Worm (Caenorhabditis elegans) whole organism, L1 larva: ENCODE results near the gene VY10G11R.1.
"Not testable (repeated sequence)": the region's sequence is repeated elsewhere in the genome, so short reads cannot be mapped to it uniquely, and the experiment has no call there.

Experiments used
- C04F5.9 ChIP-seq: sonication (generic microtip); optimal IDR thresholded peaks from 2 replicates; lab custom pipeline; 2016; ENCODE audit warnings: missing genetic modification characterization, missing compliant biosample characterization
- aha-1 ChIP-seq: fragments of 150-350 bp; optimal IDR thresholded peaks from 2 replicates; lab custom pipeline; 2014; ENCODE audit warnings: missing biosample characterization, missing genetic modification characterization
- aly-2 ChIP-seq: fragments of 150-350 bp; optimal IDR thresholded peaks from 2 replicates; lab custom pipeline; 2014; ENCODE audit warnings: missing biosample characterization, missing genetic modification characterization
- ceh-63 ChIP-seq: fragments of 200-800 bp; sonication (Bioruptor generic); optimal IDR thresholded peaks from 2 replicates; lab custom pipeline; 2018; ENCODE audit warnings: mild to moderate bottlenecking, missing genetic modification characterization, missing compliant biosample characterization
- ceh-8 ChIP-seq: fragments of 200-800 bp; sonication (Bioruptor generic); optimal IDR thresholded peaks from 2 replicates; lab custom pipeline; 2018; ENCODE audit warnings: mild to moderate bottlenecking, missing genetic modification characterization, moderate library complexity, missing compliant biosample characterization
- ceh-88 ChIP-seq: fragments of 200-800 bp; sonication (Bioruptor generic); IDR thresholded peaks from 2 replicates; pipeline ENCODE4 v1.3.6; 2022; ENCODE audit warnings: missing genetic modification characterization, missing compliant biosample characterization
- ceh-90 ChIP-seq: sonication (generic microtip); optimal IDR thresholded peaks from 2 replicates; lab custom pipeline; 2016; ENCODE audit warnings: missing genetic modification characterization, missing compliant biosample characterization
- efl-1 ChIP-seq, 4 experiments: fragments of 150-350 bp; optimal IDR thresholded peaks in 3 of 4; peaks in 1 of 4; 1 replicate in 1 of 4; 2 replicates in 3 of 4; lab custom pipeline; 2014; ENCODE audit warnings: missing biosample characterization in 2 of 4, missing genetic modification characterization in 2 of 4, missing genetic modification reagents in 2 of 4
- efl-3 ChIP-seq: fragments of 200-800 bp; sonication (Bioruptor generic); optimal IDR thresholded peaks from 2 replicates; lab custom pipeline; 2018; ENCODE audit warnings: mild to moderate bottlenecking, missing genetic modification characterization, missing compliant biosample characterization
- egl-27 ChIP-seq, 2 experiments: fragments of 150-350 bp in 1 of 2; sonication (generic microtip); optimal IDR thresholded peaks; 3 replicates each; lab custom pipeline; 2017 to 2018; ENCODE audit warnings: missing biosample characterization in 2 of 2, missing genetic modification characterization in 2 of 2, missing genetic modification reagents in 2 of 2
- ets-5 ChIP-seq: fragments of 200-800 bp; sonication (Bioruptor generic); IDR thresholded peaks from 2 replicates; pipeline ENCODE4 v1.3.6; 2022; ENCODE audit warnings: missing genetic modification characterization, missing compliant biosample characterization
- fkh-4 ChIP-seq: sonication (generic microtip); optimal IDR thresholded peaks from 2 replicates; lab custom pipeline; 2016; ENCODE audit warnings: missing compliant biosample characterization, missing genetic modification characterization, borderline replicate concordance
- fkh-8 ChIP-seq: sonication (generic microtip); optimal IDR thresholded peaks from 2 replicates; lab custom pipeline; 2016; ENCODE audit warnings: mild to moderate bottlenecking, missing genetic modification characterization, missing compliant biosample characterization
- fos-1 ChIP-seq: fragments of 150-350 bp; optimal IDR thresholded peaks from 2 replicates; lab custom pipeline; 2014; ENCODE audit warnings: missing biosample characterization, missing genetic modification characterization
- hpl-2 ChIP-seq: fragments of 150-350 bp; optimal IDR thresholded peaks from 2 replicates; lab custom pipeline; 2014; ENCODE audit warnings: missing biosample characterization, missing genetic modification reagents, missing genetic modification characterization
- lin-13 ChIP-seq: fragments of 150-350 bp; optimal IDR thresholded peaks from 2 replicates; lab custom pipeline; 2014; ENCODE audit warnings: missing biosample characterization, missing genetic modification reagents, missing genetic modification characterization
- lin-14 ChIP-seq: fragments of 200-800 bp; sonication (Bioruptor generic); optimal IDR thresholded peaks from 2 replicates; lab custom pipeline; 2018; ENCODE audit warnings: mild to moderate bottlenecking, missing genetic modification characterization, moderate library complexity, missing compliant biosample characterization
- lin-39 ChIP-seq: fragments of 150-350 bp; optimal IDR thresholded peaks from 2 replicates; lab custom pipeline; 2014; ENCODE audit warnings: missing biosample characterization, missing genetic modification reagents, missing genetic modification characterization
- lir-3 ChIP-seq: sonication (generic microtip); optimal IDR thresholded peaks from 2 replicates; lab custom pipeline; 2016; ENCODE audit warnings: mild to moderate bottlenecking, missing genetic modification characterization, moderate library complexity, missing compliant biosample characterization; ENCODE audit not compliant: poor library complexity
- mab-9 ChIP-seq: fragments of 200-800 bp; sonication (Bioruptor generic); IDR thresholded peaks from 2 replicates; pipeline ENCODE4 v1.3.6; 2022; ENCODE audit warnings: missing genetic modification reagents, missing genetic modification characterization, missing compliant biosample characterization
- mep-1 ChIP-seq: fragments of 150-350 bp; optimal IDR thresholded peaks from 2 replicates; lab custom pipeline; 2014; ENCODE audit warnings: missing biosample characterization, missing genetic modification characterization
- nhr-11 ChIP-seq: fragments of 150-350 bp; optimal IDR thresholded peaks from 2 replicates; lab custom pipeline; 2014; ENCODE audit warnings: missing biosample characterization, missing genetic modification characterization
- nhr-76 ChIP-seq: sonication (generic microtip); optimal IDR thresholded peaks from 2 replicates; lab custom pipeline; 2017; ENCODE audit warnings: missing biosample characterization, missing genetic modification characterization
- nhr-84 ChIP-seq: sonication (generic microtip); optimal IDR thresholded peaks from 2 replicates; lab custom pipeline; 2017; ENCODE audit warnings: missing biosample characterization, missing genetic modification characterization
- nhr-90 ChIP-seq: sonication (generic microtip); optimal IDR thresholded peaks from 2 replicates; lab custom pipeline; 2016; ENCODE audit warnings: mild to moderate bottlenecking, missing genetic modification characterization, missing compliant biosample characterization; ENCODE audit not compliant: poor library complexity
- rnt-1 ChIP-seq: sonication (generic microtip); optimal IDR thresholded peaks from 2 replicates; lab custom pipeline; 2016; ENCODE audit warnings: mild to moderate bottlenecking, missing genetic modification characterization, moderate library complexity, missing compliant biosample characterization
- snu-23 ChIP-seq: sonication (generic microtip); optimal IDR thresholded peaks from 2 replicates; lab custom pipeline; 2016; ENCODE audit warnings: missing genetic modification characterization, missing compliant biosample characterization
- sptf-1 ChIP-seq: fragments of 150-350 bp; optimal IDR thresholded peaks from 2 replicates; lab custom pipeline; 2014; ENCODE audit warnings: missing biosample characterization, missing genetic modification characterization
- sup-37 ChIP-seq: fragments of 200-800 bp; sonication (Bioruptor generic); optimal IDR thresholded peaks from 2 replicates; lab custom pipeline; 2018; ENCODE audit warnings: mild to moderate bottlenecking, missing genetic modification characterization, missing compliant biosample characterization
- unc-30 ChIP-seq: sonication (generic microtip); optimal IDR thresholded peaks from 2 replicates; lab custom pipeline; 2017; ENCODE audit warnings: missing biosample characterization, missing genetic modification characterization
- ztf-11 ChIP-seq, 2 experiments: sonication (generic microtip); optimal IDR thresholded peaks; 2 replicates each; lab custom pipeline; 2016 to 2017; ENCODE audit warnings: missing genetic modification characterization in 2 of 2, missing biosample characterization in 1 of 2, missing compliant biosample characterization in 1 of 2
- ztf-4 ChIP-seq: fragments of 150-350 bp; optimal IDR thresholded peaks from 2 replicates; lab custom pipeline; 2014; ENCODE audit warnings: missing biosample characterization, missing genetic modification characterization

The VY10G11R.1 gene

DNA sequence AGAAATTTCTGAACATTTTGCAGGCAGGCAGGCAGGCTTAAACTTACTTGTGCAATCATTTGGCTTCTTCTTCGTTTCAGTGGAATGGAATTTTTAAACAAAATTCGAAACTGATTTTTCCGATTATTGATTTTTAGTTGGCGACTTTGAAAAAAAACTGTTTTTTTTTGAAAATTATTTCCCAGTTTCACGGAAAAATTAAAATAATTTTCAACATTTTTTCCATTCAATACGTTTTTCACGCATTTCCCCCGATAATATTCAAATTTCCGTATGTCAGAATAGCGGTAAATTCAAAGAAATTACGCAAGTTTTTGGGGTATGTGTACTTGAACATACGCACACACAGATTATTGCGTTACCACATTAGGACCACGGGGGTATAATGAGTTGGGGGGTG, at the start of gene VY10G11R.1:
Gene VY10G11R.1, minus strand, starts transcription at position 101 of the 400 bp plus-strand sequence.
- not testable (repeated sequence) for TF ChIP-seq mab-9 (GFP tag; lab: Robert Waterston, UW); sptf-1 (tag; lab: Kevin White, UChicago); egl-27 (tag; optimal IDR thresholded peaks at IDR 0.05; lab: Kevin White, UChicago)

ce11 chrIV:16507132-16507531, 36.3 kb upstream of the VY10G11R.1 start, which contains the start of gene Y51H4A.935:
Gene Y51H4A.935 (minus strand): TSS chrIV:16507232.
- not testable (repeated sequence) for TF ChIP-seq efl-3 (GFP tag; lab: Kevin White, UChicago); efl-1 (optimal IDR thresholded peaks at IDR 0.05; lab: Kevin White, UChicago); efl-1 (GFP tag; optimal IDR thresholded peaks at IDR 0.05 in 1 of 2; lab: Kevin White, UChicago); aha-1 (tag; lab: Kevin White, UChicago)

- TF ChIP-seq mep-1 (tag; lab: Kevin White, UChicago) (no peak), efl-3 (GFP tag; lab: Kevin White, UChicago) (no peak), nhr-84 (no peak), nhr-90 (tag; lab: Kevin White, UChicago) (no peak), C04F5.9 (tag; lab: Kevin White, UChicago) (no peak), lin-14 (no peak), lin-13 (GFP tag; lab: Kevin White, UChicago) (no peak)
- TF ChIP-seq, all 84 proteins: peak for 0
Measured at ce11 chrIV:16505632-16506203, 34.9 kb upstream of the VY10G11R.1 start, which contains the start of gene zip-7. Gene zip-7 (minus strand): TSS chrIV:16505682.

ce11 chrIV:16503590-16504217, 32.9 kb upstream of the VY10G11R.1 start:
- TF ChIP-seq snu-23: no peak
- TF ChIP-seq nhr-84: no peak
- TF ChIP-seq lin-39 (tag; lab: Kevin White, UChicago): no peak
- TF ChIP-seq fkh-4 (tag; lab: Kevin White, UChicago): no peak
- TF ChIP-seq egl-27 (tag; optimal IDR thresholded peaks at IDR 0.05; lab: Kevin White, UChicago): no peak

ce11 chrIV:16503049-16503448, 32.3 kb upstream of the VY10G11R.1 start:
- TF ChIP-seq ets-5 (GFP tag; lab: Robert Waterston, UW) (no peak), lir-3 (tag; lab: Kevin White, UChicago) (no peak), ceh-90 (tag; lab: Kevin White, UChicago) (no peak), efl-1 (optimal IDR thresholded peaks at IDR 0.05; lab: Kevin White, UChicago) (no peak), efl-1 (GFP tag; optimal IDR thresholded peaks at IDR 0.05 in 1 of 2; lab: Kevin White, UChicago) (no peak), fkh-8 (tag; lab: Kevin White, UChicago) (no peak), ztf-4 (no peak), ztf-11 (tag; optimal IDR thresholded peaks at IDR 0.05; lab: Kevin White, UChicago) (no peak), unc-30 (tag; lab: Kevin White, UChicago) (no peak), hpl-2 (GFP tag; lab: Kevin White, UChicago) (no peak), ceh-88 (GFP tag; lab: Robert Waterston, UW) (no peak), nhr-11 (tag; lab: Kevin White, UChicago) (no peak), fos-1 (no peak), sup-37 (GFP tag; lab: Kevin White, UChicago) (no peak)

- TF ChIP-seq ceh-63 (GFP tag; lab: Kevin White, UChicago) (no peak), ceh-8 (GFP tag; lab: Kevin White, UChicago) (no peak), aly-2 (tag; lab: Kevin White, UChicago) (no peak), nhr-76 (tag; lab: Kevin White, UChicago) (no peak), efl-1 (optimal IDR thresholded peaks at IDR 0.05; lab: Kevin White, UChicago) (no peak), efl-1 (GFP tag; optimal IDR thresholded peaks at IDR 0.05 in 1 of 2; lab: Kevin White, UChicago) (peak in 1 of 2 experiments; percentile 51), nhr-11 (tag; lab: Kevin White, UChicago) (no peak), rnt-1 (tag; lab: Kevin White, UChicago) (no peak)
Measured at ce11 chrIV:16502387-16502786, 31.6 kb upstream of the VY10G11R.1 start.
